Fruit fly (Drosophila melanogaster) whole organism, embryonic: Measurements from ENCODE around the gene CG42512.

Experiments used
- CG10959 ChIP-seq: fragments of 200-800 bp; sonication (Bioruptor generic); IDR thresholded peaks from 2 replicates; pipeline ENCODE4 v1.3.6; 2022; ENCODE audit warnings: missing biosample characterization, missing genetic modification characterization
- CG11504 ChIP-seq: fragments of 200-800 bp; sonication (Bioruptor generic); optimal IDR thresholded peaks from 3 replicates; lab custom pipeline; 2019; ENCODE audit warnings: missing biosample characterization, mild to moderate bottlenecking, missing genetic modification characterization, moderate library complexity
- CG13424 ChIP-seq: fragments of 200-800 bp; sonication (Bioruptor generic); optimal IDR thresholded peaks from 2 replicates; lab custom pipeline; 2019; ENCODE audit warnings: missing biosample characterization, mild to moderate bottlenecking, missing genetic modification characterization, moderate library complexity
- CG14014 ChIP-seq: fragments of 200-800 bp; sonication (Bioruptor generic); IDR thresholded peaks from 2 replicates; pipeline ENCODE4 v1.3.6; 2022; ENCODE audit warnings: missing biosample characterization, missing genetic modification characterization
- CG17359 ChIP-seq: fragments of 200-800 bp; sonication (Bioruptor generic); optimal IDR thresholded peaks from 3 replicates; lab custom pipeline; 2018; ENCODE audit warnings: missing biosample characterization, mild to moderate bottlenecking, missing genetic modification characterization, moderate library complexity
- CG17361 ChIP-seq: fragments of 200-800 bp; sonication (Bioruptor generic); IDR thresholded peaks from 3 replicates; pipeline ENCODE4 v1.3.6; 2022; ENCODE audit warnings: missing biosample characterization, missing genetic modification characterization
- CG17385 ChIP-seq: fragments of 200-800 bp; sonication (Bioruptor generic); optimal IDR thresholded peaks from 3 replicates; lab custom pipeline; 2018; ENCODE audit warnings: missing biosample characterization, mild to moderate bottlenecking, missing genetic modification characterization
- CG18262 ChIP-seq: fragments of 200-800 bp; optimal IDR thresholded peaks from 3 replicates; lab custom pipeline; 2019; ENCODE audit warnings: missing biosample characterization, mild to moderate bottlenecking, missing genetic modification characterization, moderate library complexity
- CG18599 ChIP-seq: fragments of 200-800 bp; sonication (Bioruptor generic); optimal IDR thresholded peaks from 3 replicates; lab custom pipeline; 2017; ENCODE audit warnings: missing biosample characterization, missing genetic modification characterization, mild to moderate bottlenecking, moderate library complexity, missing genetic modification reagents
- CG2678 ChIP-seq: fragments of 200-800 bp; sonication (Bioruptor generic); optimal IDR thresholded peaks from 3 replicates; lab custom pipeline; 2019; ENCODE audit warnings: missing biosample characterization, mild to moderate bottlenecking, missing genetic modification characterization, moderate library complexity
- CG3281 ChIP-seq: fragments of 200-800 bp; sonication (Bioruptor generic); optimal IDR thresholded peaks from 3 replicates; lab custom pipeline; 2017; ENCODE audit warnings: missing biosample characterization, mild to moderate bottlenecking, missing genetic modification characterization
- CG34376 ChIP-seq: fragments of 200-800 bp; sonication (Bioruptor generic); optimal IDR thresholded peaks from 2 replicates; lab custom pipeline; 2018; ENCODE audit warnings: missing biosample characterization, mild to moderate bottlenecking, missing genetic modification characterization
- CG4730 ChIP-seq: fragments of 200-800 bp; sonication (Bioruptor generic); IDR thresholded peaks from 2 replicates; pipeline ENCODE4 v1.3.6; 2022; ENCODE audit warnings: missing biosample characterization, missing genetic modification characterization
- CG7556 ChIP-seq: fragments of 200-800 bp; sonication (Bioruptor generic); optimal IDR thresholded peaks from 2 replicates; lab custom pipeline; 2017; ENCODE audit warnings: missing biosample characterization, mild to moderate bottlenecking, missing genetic modification characterization
- CG7839 ChIP-seq: fragments of 200-800 bp; sonication (Bioruptor generic); optimal IDR thresholded peaks from 3 replicates; lab custom pipeline; 2018; ENCODE audit warnings: missing biosample characterization, mild to moderate bottlenecking, missing genetic modification characterization, moderate library complexity
- CoRest ChIP-seq: fragments of 200-800 bp; sonication (Bioruptor generic); optimal IDR thresholded peaks from 3 replicates; lab custom pipeline; 2018; ENCODE audit warnings: missing biosample characterization, mild to moderate bottlenecking, missing genetic modification characterization, moderate library complexity
- Drgx ChIP-seq: fragments of 200-800 bp; sonication (Bioruptor generic); IDR thresholded peaks from 2 replicates; pipeline ENCODE4 v1.3.6; 2022; ENCODE audit warnings: missing biosample characterization, missing genetic modification characterization
- Ets65A ChIP-seq: fragments of 200-800 bp; sonication (Bioruptor generic); peaks from one replicate; lab custom pipeline; 2016; ENCODE audit warnings: missing biosample characterization, missing genetic modification characterization
- Fer1 ChIP-seq: fragments of 200-800 bp; sonication (Bioruptor generic); optimal IDR thresholded peaks from 2 replicates; lab custom pipeline; 2017; ENCODE audit warnings: missing biosample characterization, mild to moderate bottlenecking, missing genetic modification characterization
- HLH4C ChIP-seq: fragments of 200-800 bp; sonication (Bioruptor generic); IDR thresholded peaks from 3 replicates; pipeline ENCODE4 v1.3.6; 2022; ENCODE audit warnings: missing biosample characterization, missing genetic modification characterization; ENCODE audit not compliant: partially characterized antibody
- Hand ChIP-seq: fragments of 200-800 bp; sonication (Bioruptor generic); optimal IDR thresholded peaks from 2 replicates; lab custom pipeline; 2017; ENCODE audit warnings: mild to moderate bottlenecking, missing biosample characterization, missing genetic modification reagents, missing genetic modification characterization
- Hr51 ChIP-seq, 2 experiments: fragments of 200-800 bp; sonication (Bioruptor generic); optimal IDR thresholded peaks; 2 replicates in 1 of 2; 3 replicates in 1 of 2; lab custom pipeline; 2016 to 2018; ENCODE audit warnings: missing biosample characterization in 2 of 2, missing genetic modification characterization in 2 of 2, mild to moderate bottlenecking in 1 of 2, moderate library complexity in 1 of 2
- Med ChIP-seq: fragments of 200-800 bp; sonication (Bioruptor generic); peaks from one replicate; lab custom pipeline; 2016; ENCODE audit warnings: missing biosample characterization, missing genetic modification characterization, mild to moderate bottlenecking, inconsistent platforms, moderate library complexity
- Meics ChIP-seq: fragments of 200-800 bp; sonication (Bioruptor generic); optimal IDR thresholded peaks from 2 replicates; lab custom pipeline; 2017; ENCODE audit warnings: missing biosample characterization, mild to moderate bottlenecking, missing genetic modification characterization
- Oli ChIP-seq: fragments of 200-800 bp; sonication (Bioruptor generic); optimal IDR thresholded peaks from 2 replicates; lab custom pipeline; 2018; ENCODE audit warnings: missing biosample characterization, mild to moderate bottlenecking, missing genetic modification characterization, moderate library complexity
- Pdp1 ChIP-seq, 2 experiments: fragments of 200-800 bp; sonication (Bioruptor generic); optimal IDR thresholded peaks; 3 replicates each; lab custom pipeline; 2016; ENCODE audit warnings: missing biosample characterization in 2 of 2, missing genetic modification characterization in 2 of 2, mild to moderate bottlenecking in 1 of 2, moderate library complexity in 1 of 2
- Sox100B ChIP-seq: fragments of 200-800 bp; sonication (Bioruptor generic); optimal IDR thresholded peaks from 3 replicates; lab custom pipeline; 2018; ENCODE audit warnings: missing biosample characterization, mild to moderate bottlenecking, missing genetic modification characterization
- Sox102F ChIP-seq: fragments of 200-800 bp; sonication (Bioruptor generic); optimal IDR thresholded peaks from 2 replicates; lab custom pipeline; 2018; ENCODE audit warnings: missing biosample characterization, mild to moderate bottlenecking, missing genetic modification characterization, moderate library complexity
- bcd ChIP-seq: fragments of 200-800 bp; sonication (Bioruptor generic); optimal IDR thresholded peaks from 2 replicates; lab custom pipeline; 2017; ENCODE audit warnings: missing biosample characterization, mild to moderate bottlenecking, missing genetic modification characterization
- chinmo ChIP-seq: fragments of 200-800 bp; sonication (Bioruptor generic); IDR thresholded peaks from 4 replicates; pipeline ENCODE4 v1.3.6; 2022; ENCODE audit warnings: missing biosample characterization, missing genetic modification characterization; ENCODE audit not compliant: partially characterized antibody
- dati ChIP-seq: fragments of 200-800 bp; sonication (Bioruptor generic); IDR thresholded peaks from 2 replicates; pipeline ENCODE4 v1.3.6; 2022; ENCODE audit warnings: missing biosample characterization, missing genetic modification characterization
- dimm ChIP-seq: fragments of 200-800 bp; sonication (Bioruptor generic); IDR thresholded peaks from 2 replicates; pipeline ENCODE4 v1.3.6; 2022; ENCODE audit warnings: missing biosample characterization, missing genetic modification characterization
- dmrt99B ChIP-seq: fragments of 200-800 bp; sonication (Bioruptor generic); optimal IDR thresholded peaks from 2 replicates; lab custom pipeline; 2018; ENCODE audit warnings: missing biosample characterization, mild to moderate bottlenecking, missing genetic modification characterization, moderate library complexity
- dysf ChIP-seq: fragments of 200-800 bp; sonication (Bioruptor generic); IDR thresholded peaks from 3 replicates; pipeline ENCODE4 v1.3.6; 2022; ENCODE audit warnings: missing biosample characterization, missing genetic modification characterization
- fd96Cb ChIP-seq: fragments of 200-800 bp; sonication (Bioruptor generic); optimal IDR thresholded peaks from 2 replicates; lab custom pipeline; 2018; ENCODE audit warnings: missing biosample characterization, mild to moderate bottlenecking, missing genetic modification characterization, moderate library complexity
- ftz-f1 ChIP-seq: fragments of 200-800 bp; sonication (Bioruptor generic); optimal IDR thresholded peaks from 2 replicates; lab custom pipeline; 2016; ENCODE audit warnings: missing biosample characterization, missing genetic modification characterization
- gem ChIP-seq: fragments of 200-800 bp; sonication (Bioruptor generic); optimal IDR thresholded peaks from 2 replicates; lab custom pipeline; 2019; ENCODE audit warnings: missing biosample characterization, mild to moderate bottlenecking, missing genetic modification characterization, moderate library complexity
- grau ChIP-seq: fragments of 200-800 bp; optimal IDR thresholded peaks from 3 replicates; lab custom pipeline; 2019; ENCODE audit warnings: missing biosample characterization, mild to moderate bottlenecking, missing genetic modification characterization, moderate library complexity
- lab ChIP-seq: fragments of 200-800 bp; sonication (Bioruptor generic); optimal IDR thresholded peaks from 3 replicates; lab custom pipeline; 2017; ENCODE audit warnings: missing biosample characterization, missing genetic modification characterization, mild to moderate bottlenecking, moderate library complexity, missing genetic modification reagents
- lbe ChIP-seq: fragments of 200-800 bp; sonication (Bioruptor generic); optimal IDR thresholded peaks from 2 replicates; lab custom pipeline; 2016; ENCODE audit warnings: missing biosample characterization, mild to moderate bottlenecking, missing genetic modification characterization
- mirr ChIP-seq: fragments of 200-800 bp; sonication (Bioruptor generic); optimal IDR thresholded peaks from 3 replicates; lab custom pipeline; 2018; ENCODE audit warnings: missing biosample characterization, mild to moderate bottlenecking, missing genetic modification characterization
- nmo ChIP-seq: fragments of 200-800 bp; sonication (Bioruptor generic); optimal IDR thresholded peaks from 2 replicates; lab custom pipeline; 2018; ENCODE audit warnings: missing biosample characterization, mild to moderate bottlenecking, missing genetic modification characterization, moderate library complexity
- phol ChIP-seq: fragments of 200-800 bp; sonication (Bioruptor generic); optimal IDR thresholded peaks from 3 replicates; lab custom pipeline; 2018; ENCODE audit warnings: missing biosample characterization, mild to moderate bottlenecking, missing genetic modification characterization, moderate library complexity
- row ChIP-seq: fragments of 200-800 bp; sonication (Bioruptor generic); IDR thresholded peaks from 3 replicates; pipeline ENCODE4 v1.3.6; 2022; ENCODE audit warnings: missing biosample characterization, missing genetic modification characterization
- sens ChIP-seq: fragments of 200-800 bp; sonication (Bioruptor generic); peaks from one replicate; lab custom pipeline; 2016; ENCODE audit warnings: missing biosample characterization, missing genetic modification characterization
- tna ChIP-seq: fragments of 200-800 bp; sonication (Bioruptor generic); IDR thresholded peaks from 2 replicates; pipeline ENCODE4 v1.3.6; 2022; ENCODE audit warnings: missing biosample characterization, missing genetic modification characterization; ENCODE audit not compliant: partially characterized antibody
- ttk ChIP-seq: fragments of 200-800 bp; sonication (Bioruptor generic); IDR thresholded peaks from 2 replicates; pipeline ENCODE4 v2.1.2; 2022; ENCODE audit warnings: missing biosample characterization, missing genetic modification characterization

CG42512 gene

dm6 chrX:16696614-16697519 lies 45.7 kb downstream of the CG42512 start:
- TF ChIP-seq Fer1 (GFP tag; lab: Kevin White, UChicago) (peak; percentile 21), Sox102F (GFP tag; lab: Kevin White, UChicago) (peak; percentile 18), Oli (tag; lab: Kevin White, UChicago) (peak; percentile 0), sens (peak; percentile 48), Drgx (no peak), Med (peak; percentile 53), grau (tag; lab: Kevin White, UChicago) (peak; percentile 13), Meics (GFP tag; lab: Kevin White, UChicago) (peak; percentile 40), CG17361 (GFP tag; lab: Robert Waterston, UW) (peak; percentile 48), CG11504 (tag; lab: Kevin White, UChicago) (peak; percentile 55), CG7839 (tag; lab: Kevin White, UChicago) (peak; percentile 3), Sox100B (GFP tag; lab: Kevin White, UChicago) (peak; percentile 12), nmo (GFP tag; lab: Kevin White, UChicago) (peak; percentile 21), CG10959 (GFP tag; lab: Robert Waterston, UW) (no peak), bcd (GFP tag; lab: Kevin White, UChicago) (peak; percentile 11), row (0 out of 3 replicates have a peak, but pooled peaks have one; percentile 13), CG3281 (peak; percentile 24), ftz-f1 (GFP tag; lab: Kevin White, UChicago) (peak; percentile 52), CG14014 (GFP tag; lab: Robert Waterston, UW) (no peak), Pdp1 (GFP tag; optimal IDR thresholded peaks at IDR 0.05; lab: Kevin White, UChicago) (peak in 1 of 2 experiments; percentile 57), CG13424 (peak; percentile 1), CoRest (peak; percentile 17), CG4730 (peak; percentile 23; the same call in 1 of the 2 replicates), dati (GFP tag; lab: Robert Waterston, UW) (no peak), CG18262 (tag; lab: Kevin White, UChicago) (peak; percentile 37), CG2678 (peak; percentile 55), Hand (peak; percentile 4), ttk (GFP tag; lab: Robert Waterston, UW) (no peak), mirr (no peak), CG17385 (peak; percentile 13), Hr51 (GFP tag; optimal IDR thresholded peaks at IDR 0.05; lab: Kevin White, UChicago) (peak in 1 of 2 experiments; percentile 32), dmrt99B (peak; percentile 30), chinmo (GFP tag; lab: Robert Waterston, UW) (0 out of 4 replicates have a peak, but pooled peaks have one; percentile 51), dysf (GFP tag; lab: Robert Waterston, UW) (0 out of 3 replicates have a peak, but pooled peaks have one; percentile 18), CG18599 (GFP tag; lab: Kevin White, UChicago) (peak; percentile 40), CG7556 (GFP tag; lab: Kevin White, UChicago) (peak; percentile 50), tna (GFP tag; lab: Robert Waterston, UW) (no peak), phol (tag; lab: Kevin White, UChicago) (peak; percentile 2), dimm (GFP tag; lab: Robert Waterston, UW) (no peak), fd96Cb (tag; lab: Kevin White, UChicago) (peak; percentile 11), CG17359 (peak; percentile 10), lab (GFP tag; lab: Kevin White, UChicago) (peak; percentile 17), lbe (GFP tag; lab: Kevin White, UChicago) (no peak), HLH4C (GFP tag; lab: Robert Waterston, UW) (no peak), Ets65A (GFP tag; lab: Kevin White, UChicago) (peak; percentile 62), CG34376 (GFP tag; lab: Kevin White, UChicago) (no peak), gem (tag; lab: Kevin White, UChicago) (peak; percentile 49)
